Worm (Caenorhabditis elegans): ENCODE measurements around the gene swsn-3.

DNA sequence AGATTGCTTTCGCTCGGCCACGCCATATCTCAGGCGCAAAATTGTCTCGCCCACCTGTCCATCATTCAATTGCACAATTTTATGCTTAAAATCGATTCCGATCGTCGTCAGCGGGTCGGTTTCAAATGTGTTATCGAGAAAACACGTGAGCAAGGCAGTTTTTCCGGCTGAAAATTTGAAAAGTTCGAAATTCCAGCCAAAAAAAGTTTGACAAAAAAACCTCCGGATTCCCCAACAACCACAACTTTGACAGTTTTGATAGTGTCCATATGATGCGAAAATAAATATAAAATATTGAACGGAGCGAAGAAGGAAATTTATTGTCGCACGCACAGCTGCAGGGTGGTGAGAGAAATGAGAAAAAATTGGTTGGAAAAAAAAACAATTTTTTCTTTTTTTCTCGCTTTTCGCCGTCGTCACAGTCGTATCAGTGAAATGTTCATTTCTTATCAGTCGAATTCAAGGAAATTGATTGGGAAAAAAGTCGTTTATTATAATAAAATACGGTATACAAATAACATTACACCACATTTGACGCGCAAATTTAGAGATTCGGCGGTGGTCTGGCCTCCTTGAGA is 34.8 kb downstream of the swsn-3 start, which contains the start of gene Y71H2AM.12:
- TF ChIP-seq dpl-1 (GFP tag; optimal IDR thresholded peaks at IDR 0.05), result no peak
- TF ChIP-seq ceh-82 (tag; optimal IDR thresholded peaks at IDR 0.05), result no peak
- no peak for TF ChIP-seq elt-2 (tag; optimal IDR thresholded peaks at IDR 0.05)
- TF ChIP-seq ama-1 (optimal IDR thresholded peaks at IDR 0.05), result no peak
- TF ChIP-seq tbx-2 (tag; optimal IDR thresholded peaks at IDR 0.05), result no peak
- no peak for TF ChIP-seq nhr-28 (tag; optimal IDR thresholded peaks at IDR 0.05)
